Fruit fly (Drosophila melanogaster) whole organism, embryonic: Measurements from ENCODE around the gene CG42542.

Source experiments
- B-H2 ChIP-seq: fragments of 200-800 bp; sonication (Bioruptor generic); optimal IDR thresholded peaks from 2 replicates; lab custom pipeline; 2018; ENCODE audit warnings: missing biosample characterization, mild to moderate bottlenecking, missing genetic modification characterization
- CG1024 ChIP-seq: fragments of 200-800 bp; sonication (Bioruptor generic); IDR thresholded peaks from 2 replicates; pipeline ENCODE4 v1.3.6; 2022; ENCODE audit warnings: missing biosample characterization, missing genetic modification characterization
- CG11456 ChIP-seq: fragments of 200-800 bp; sonication (Bioruptor generic); IDR thresholded peaks from 3 replicates; pipeline ENCODE4 v1.3.6; 2022; ENCODE audit warnings: missing biosample characterization, missing genetic modification characterization
- CG12391 ChIP-seq: fragments of 200-800 bp; sonication (Bioruptor generic); optimal IDR thresholded peaks from 3 replicates; lab custom pipeline; 2018; ENCODE audit warnings: missing biosample characterization, mild to moderate bottlenecking, missing genetic modification characterization, moderate library complexity
- CG13894 ChIP-seq: fragments of 200-800 bp; sonication (Bioruptor generic); optimal IDR thresholded peaks from 3 replicates; lab custom pipeline; 2018; ENCODE audit warnings: missing biosample characterization, mild to moderate bottlenecking, missing genetic modification characterization, moderate library complexity
- CG14710 ChIP-seq: fragments of 200-800 bp; sonication (Bioruptor generic); optimal IDR thresholded peaks from 3 replicates; lab custom pipeline; 2019; ENCODE audit warnings: missing biosample characterization, mild to moderate bottlenecking, missing genetic modification characterization, moderate library complexity
- CG15269 ChIP-seq: fragments of 200-800 bp; sonication (Bioruptor generic); optimal IDR thresholded peaks from 2 replicates; lab custom pipeline; 2018; ENCODE audit warnings: missing biosample characterization, mild to moderate bottlenecking, missing genetic modification characterization, moderate library complexity
- CG1603 ChIP-seq: fragments of 200-800 bp; sonication (Bioruptor generic); optimal IDR thresholded peaks from 2 replicates; lab custom pipeline; 2019; ENCODE audit warnings: missing biosample characterization, mild to moderate bottlenecking, missing genetic modification characterization, moderate library complexity
- CG16815 ChIP-seq: fragments of 200-800 bp; sonication (Bioruptor generic); optimal IDR thresholded peaks from 3 replicates; lab custom pipeline; 2017; ENCODE audit warnings: missing biosample characterization, mild to moderate bottlenecking, missing genetic modification characterization
- CG2199 ChIP-seq: fragments of 200-800 bp; sonication (Bioruptor generic); IDR thresholded peaks from 3 replicates; pipeline ENCODE4 v1.3.6; 2022; ENCODE audit warnings: missing biosample characterization, missing genetic modification characterization
- CG3065 ChIP-seq: fragments of 200-800 bp; sonication (Bioruptor generic); optimal IDR thresholded peaks from 2 replicates; lab custom pipeline; 2016; ENCODE audit warnings: missing biosample characterization, missing genetic modification characterization
- CG6791 ChIP-seq: fragments of 200-800 bp; sonication (Bioruptor generic); IDR thresholded peaks from 3 replicates; pipeline ENCODE4 v1.3.6; 2022; ENCODE audit warnings: missing biosample characterization, missing genetic modification characterization; ENCODE audit not compliant: partially characterized antibody
- CG8944 ChIP-seq: fragments of 200-800 bp; sonication (Bioruptor generic); optimal IDR thresholded peaks from 3 replicates; lab custom pipeline; 2016; ENCODE audit warnings: missing biosample characterization, missing genetic modification characterization
- CG9215 ChIP-seq: fragments of 200-800 bp; sonication (Bioruptor generic); IDR thresholded peaks from 2 replicates; pipeline ENCODE4 v1.3.6; 2022; ENCODE audit warnings: missing biosample characterization, missing genetic modification characterization
- CG9437 ChIP-seq: fragments of 200-800 bp; sonication (Bioruptor generic); optimal IDR thresholded peaks from 2 replicates; lab custom pipeline; 2018; ENCODE audit warnings: missing biosample characterization, mild to moderate bottlenecking, missing genetic modification characterization
- CTCF ChIP-seq: fragments of 200-800 bp; sonication (Bioruptor generic); optimal IDR thresholded peaks from 2 replicates; lab custom pipeline; 2017; ENCODE audit warnings: missing biosample characterization, mild to moderate bottlenecking, missing genetic modification characterization, moderate library complexity
- CoRest ChIP-seq: fragments of 200-800 bp; sonication (Bioruptor generic); optimal IDR thresholded peaks from 3 replicates; lab custom pipeline; 2018; ENCODE audit warnings: missing biosample characterization, mild to moderate bottlenecking, missing genetic modification characterization, moderate library complexity
- Dp ChIP-seq: fragments of 200-800 bp; sonication (Bioruptor generic); optimal IDR thresholded peaks from 2 replicates; lab custom pipeline; 2018; ENCODE audit warnings: missing biosample characterization, mild to moderate bottlenecking, missing genetic modification characterization, moderate library complexity
- Drgx ChIP-seq: fragments of 200-800 bp; sonication (Bioruptor generic); IDR thresholded peaks from 2 replicates; pipeline ENCODE4 v1.3.6; 2022; ENCODE audit warnings: missing biosample characterization, missing genetic modification characterization
- E2f2 ChIP-seq: fragments of 200-800 bp; sonication (Bioruptor generic); IDR thresholded peaks from 2 replicates; pipeline ENCODE4 v1.3.6; 2022; ENCODE audit warnings: missing biosample characterization, missing genetic modification characterization
- Ets97D ChIP-seq: fragments of 200-800 bp; sonication (Bioruptor generic); optimal IDR thresholded peaks from 3 replicates; lab custom pipeline; 2016; ENCODE audit warnings: missing biosample characterization, missing genetic modification characterization
- HmgD ChIP-seq: fragments of 200-800 bp; sonication (Bioruptor generic); optimal IDR thresholded peaks from 3 replicates; lab custom pipeline; 2016; ENCODE audit warnings: missing biosample characterization, missing genetic modification characterization
- Hr78 ChIP-seq, 2 experiments: fragments of 200-800 bp in 1 of 2; fragments of >200 bp in 1 of 2; sonication (Bioruptor generic) in 1 of 2; optimal IDR thresholded peaks; 2 replicates each; lab custom pipeline; 2017 to 2019; ENCODE audit warnings: missing biosample characterization in 2 of 2, missing genetic modification characterization in 2 of 2, mild to moderate bottlenecking in 1 of 2, moderate library complexity in 1 of 2
- MBD-R2 ChIP-seq: fragments of 200-800 bp; sonication (Bioruptor generic); IDR thresholded peaks from 2 replicates; pipeline ENCODE4 v1.3.6; 2022; ENCODE audit warnings: missing biosample characterization, missing genetic modification characterization
- Med ChIP-seq: fragments of 200-800 bp; sonication (Bioruptor generic); peaks from one replicate; lab custom pipeline; 2016; ENCODE audit warnings: missing biosample characterization, missing genetic modification characterization, mild to moderate bottlenecking, inconsistent platforms, moderate library complexity
- Trl ChIP-seq, 3 experiments: fragments of >200 bp in 2 of 3; fragments of 200-800 bp in 1 of 3; sonication (Bioruptor generic) in 1 of 3; optimal IDR thresholded peaks; 2 replicates in 1 of 3; 3 replicates in 2 of 3; lab custom pipeline; 2016 to 2017; ENCODE audit warnings: missing biosample characterization in 1 of 3, missing genetic modification characterization in 1 of 3
- bsh ChIP-seq, 2 experiments: fragments of 200-800 bp; sonication (Bioruptor generic); optimal IDR thresholded peaks; 2 replicates each; lab custom pipeline; 2017 to 2018; ENCODE audit warnings: mild to moderate bottlenecking in 2 of 2, missing biosample characterization in 2 of 2, missing genetic modification characterization in 2 of 2, moderate library complexity in 1 of 2
- danr ChIP-seq: fragments of 200-800 bp; sonication (Bioruptor generic); IDR thresholded peaks from 2 replicates; pipeline ENCODE4 v1.3.6; 2022; ENCODE audit warnings: missing biosample characterization, missing genetic modification characterization
- ewg ChIP-seq: fragments of 200-800 bp; sonication (Bioruptor generic); optimal IDR thresholded peaks from 3 replicates; lab custom pipeline; 2017; ENCODE audit warnings: mild to moderate bottlenecking, missing biosample characterization, missing genetic modification reagents, missing genetic modification characterization
- ftz-f1 ChIP-seq: fragments of 200-800 bp; sonication (Bioruptor generic); optimal IDR thresholded peaks from 2 replicates; lab custom pipeline; 2016; ENCODE audit warnings: missing biosample characterization, missing genetic modification characterization
- lilli ChIP-seq: fragments of 200-800 bp; sonication (Bioruptor generic); optimal IDR thresholded peaks from 3 replicates; lab custom pipeline; 2016; ENCODE audit warnings: missing biosample characterization, missing genetic modification characterization
- phol ChIP-seq: fragments of 200-800 bp; sonication (Bioruptor generic); optimal IDR thresholded peaks from 3 replicates; lab custom pipeline; 2018; ENCODE audit warnings: missing biosample characterization, mild to moderate bottlenecking, missing genetic modification characterization, moderate library complexity
- sens ChIP-seq: fragments of 200-800 bp; sonication (Bioruptor generic); peaks from one replicate; lab custom pipeline; 2016; ENCODE audit warnings: missing biosample characterization, missing genetic modification characterization
- shn ChIP-seq: fragments of 200-800 bp; sonication (Bioruptor generic); optimal IDR thresholded peaks from 3 replicates; lab custom pipeline; 2016; ENCODE audit warnings: missing biosample characterization, missing genetic modification characterization
- stwl ChIP-seq: fragments of 200-800 bp; sonication (Bioruptor generic); optimal IDR thresholded peaks from 3 replicates; lab custom pipeline; 2018; ENCODE audit warnings: missing biosample characterization, mild to moderate bottlenecking, missing genetic modification characterization, moderate library complexity
- wdn ChIP-seq: fragments of 200-800 bp; sonication (Bioruptor generic); IDR thresholded peaks from 2 replicates; pipeline ENCODE4 v1.3.6; 2022; ENCODE audit warnings: missing biosample characterization, missing genetic modification characterization

Gene CG42542

dm6 chr3R:15147038-15147744, 49.2 kb upstream of the CG42542 start, which contains the start of gene Glys (continued):
- TF ChIP-seq CoRest = peak; percentile 5
- peak; percentile 20 for TF ChIP-seq lilli (GFP tag; lab: Kevin White, UChicago)
- peak; percentile 59 for TF ChIP-seq HmgD (GFP tag; lab: Kevin White, UChicago)
- peak; percentile 55 for TF ChIP-seq CG1603 (tag; lab: Kevin White, UChicago)
- peak; percentile 99 for TF ChIP-seq ewg
- peak; percentile 58 for TF ChIP-seq Ets97D
- TF ChIP-seq shn (GFP tag; lab: Kevin White, UChicago) = no peak
- TF ChIP-seq bsh (GFP tag; optimal IDR thresholded peaks at IDR 0.05; lab: Kevin White, UChicago) = peak in 1 of 2 experiments; percentile 78
- TF ChIP-seq Drgx (GFP tag; lab: Robert Waterston, UW) = peak; percentile 69
- peak in 1 of 2 experiments; percentile 81 for TF ChIP-seq Hr78 (GFP tag; optimal IDR thresholded peaks at IDR 0.05; lab: Kevin White, UChicago)
- peak; percentile 6 for TF ChIP-seq CG13894 (tag; lab: Kevin White, UChicago)
- no peak for TF ChIP-seq CG11456 (GFP tag; lab: Robert Waterston, UW)
- peak; percentile 27; the same call in 1 of the 2 replicates for TF ChIP-seq MBD-R2 (GFP tag; lab: Robert Waterston, UW)
- TF ChIP-seq danr (GFP tag; lab: Robert Waterston, UW) = no peak
- peak; percentile 50 for TF ChIP-seq ftz-f1 (GFP tag; lab: Kevin White, UChicago)
- TF ChIP-seq B-H2 (GFP tag; lab: Kevin White, UChicago) = peak; percentile 16
- TF ChIP-seq CG14710 (tag; lab: Kevin White, UChicago) = peak; percentile 34

- TF ChIP-seq CG15269 (tag; lab: Kevin White, UChicago) (no peak), Dp (GFP tag; lab: Kevin White, UChicago) (peak; percentile 80), CG12391 (tag; lab: Kevin White, UChicago) (no peak), Med (GFP tag; lab: Kevin White, UChicago) (no peak), phol (tag; lab: Kevin White, UChicago) (no peak), CG9437 (GFP tag; lab: Kevin White, UChicago) (peak; percentile 99), stwl (tag; lab: Kevin White, UChicago) (peak; percentile 4), Trl (optimal IDR thresholded peaks at IDR 0.05; lab: Kevin White, UChicago) (no peak), Trl (GFP tag; optimal IDR thresholded peaks at IDR 0.05; lab: Kevin White, UChicago) (no peak), CG3065 (no peak), CG16815 (GFP tag; lab: Kevin White, UChicago) (no peak), CG6791 (GFP tag; lab: Robert Waterston, UW) (0 out of 3 replicates have a peak, but pooled peaks have one; percentile 3), CG2199 (no peak), E2f2 (GFP tag; lab: Robert Waterston, UW) (peak; percentile 98), CG9215 (GFP tag; lab: Robert Waterston, UW) (peak; percentile 95), CG8944 (GFP tag; lab: Kevin White, UChicago) (no peak)
These were observed 48.4 kb upstream of the CG42542 start for dm6 chr3R:15147872-15148444.

dm6 chr3R:15148562-15148961, 47.8 kb upstream of the CG42542 start:
- TF ChIP-seq CG1024 (0 out of 2 replicates have a peak, but pooled peaks have one; percentile 5), sens (GFP tag; lab: Kevin White, UChicago) (peak; percentile 57), wdn (GFP tag; lab: Robert Waterston, UW) (no peak), CTCF (GFP tag; lab: Kevin White, UChicago) (peak; percentile 72)
